Fruit fly (Drosophila melanogaster) whole organism, prepupa: ENCODE results near the gene Ifrd1.

Experiments used
- CG10669 ChIP-seq: fragments of 200-800 bp; sonication (Bioruptor generic); optimal IDR thresholded peaks from 3 replicates; lab custom pipeline; 2018; ENCODE audit warnings: missing biosample characterization, mild to moderate bottlenecking, missing genetic modification characterization, moderate library complexity
- CG11762 ChIP-seq: fragments of 200-800 bp; sonication (Bioruptor generic); optimal IDR thresholded peaks from 3 replicates; lab custom pipeline; 2016; ENCODE audit warnings: missing biosample characterization, missing genetic modification characterization; ENCODE audit not compliant: insufficient read depth
- CG15336 ChIP-seq: fragments of 200-800 bp; sonication (Bioruptor generic); IDR thresholded peaks from 2 replicates; pipeline ENCODE4 v1.3.6; 2022; ENCODE audit warnings: missing biosample characterization, missing genetic modification characterization
- CG1621 ChIP-seq: fragments of 200-800 bp; sonication (Bioruptor generic); optimal IDR thresholded peaks from 3 replicates; lab custom pipeline; 2018; ENCODE audit warnings: missing biosample characterization, mild to moderate bottlenecking, missing genetic modification characterization
- CG16779 ChIP-seq: fragments of 200-800 bp; sonication (Bioruptor generic); optimal IDR thresholded peaks from 3 replicates; lab custom pipeline; 2017; ENCODE audit warnings: missing biosample characterization, mild to moderate bottlenecking, missing genetic modification characterization
- CG3919 ChIP-seq: fragments of 200-800 bp; sonication (Bioruptor generic); optimal IDR thresholded peaks from 3 replicates; lab custom pipeline; 2016; ENCODE audit warnings: missing biosample characterization, missing genetic modification characterization
- CG8319 ChIP-seq: fragments of 200-800 bp; sonication (Bioruptor generic); optimal IDR thresholded peaks from 3 replicates; lab custom pipeline; 2016; ENCODE audit warnings: missing biosample characterization, missing genetic modification characterization
- Eip78C ChIP-seq: fragments of 200-800 bp; sonication (Bioruptor generic); peaks from one replicate; lab custom pipeline; 2016; ENCODE audit warnings: missing biosample characterization, missing genetic modification characterization
- Eip93F ChIP-seq: fragments of 200-800 bp; sonication (Bioruptor generic); optimal IDR thresholded peaks from 2 replicates; lab custom pipeline; 2016; ENCODE audit warnings: missing biosample characterization, mild to moderate bottlenecking, missing genetic modification characterization
- Hr4 ChIP-seq: fragments of 200-800 bp; sonication (Bioruptor generic); optimal IDR thresholded peaks from 3 replicates; lab custom pipeline; 2016; ENCODE audit warnings: missing biosample characterization, missing genetic modification characterization
- Lpt ChIP-seq: fragments of 200-800 bp; sonication (Bioruptor generic); optimal IDR thresholded peaks from 3 replicates; lab custom pipeline; 2016; ENCODE audit warnings: missing biosample characterization, missing genetic modification characterization
- OdsH ChIP-seq: fragments of 200-800 bp; sonication (Bioruptor generic); optimal IDR thresholded peaks from 3 replicates; lab custom pipeline; 2016; ENCODE audit warnings: missing biosample characterization, missing genetic modification characterization
- Smox ChIP-seq: fragments of 200-800 bp; sonication (Bioruptor generic); optimal IDR thresholded peaks from 3 replicates; lab custom pipeline; 2016; ENCODE audit warnings: missing biosample characterization, missing genetic modification characterization
- Sox14 ChIP-seq: fragments of 200-800 bp; sonication (Bioruptor generic); optimal IDR thresholded peaks from 3 replicates; lab custom pipeline; 2016; ENCODE audit warnings: missing biosample characterization, missing genetic modification characterization
- acj6 ChIP-seq: fragments of 200-800 bp; sonication (Bioruptor generic); optimal IDR thresholded peaks from 3 replicates; lab custom pipeline; 2016; ENCODE audit warnings: missing biosample characterization, missing genetic modification characterization
- cyc ChIP-seq: fragments of 200-800 bp; sonication (Bioruptor generic); optimal IDR thresholded peaks from 3 replicates; lab custom pipeline; 2016; ENCODE audit warnings: missing biosample characterization, missing genetic modification characterization
- eg ChIP-seq: fragments of 200-800 bp; sonication (Bioruptor generic); IDR thresholded peaks from 3 replicates; pipeline ENCODE4 v1.3.6; 2022; ENCODE audit warnings: missing biosample characterization, missing genetic modification characterization
- esn ChIP-seq: fragments of 200-800 bp; sonication (Bioruptor generic); optimal IDR thresholded peaks from 2 replicates; lab custom pipeline; 2016; ENCODE audit warnings: missing biosample characterization, mild to moderate bottlenecking, missing genetic modification characterization, moderate library complexity
- fd59A ChIP-seq: fragments of 200-800 bp; sonication (Bioruptor generic); optimal IDR thresholded peaks from 2 replicates; lab custom pipeline; 2017; ENCODE audit warnings: missing biosample characterization, mild to moderate bottlenecking, missing genetic modification characterization, missing genetic modification reagents
- fkh ChIP-seq: fragments of 200-800 bp; sonication (Bioruptor generic); optimal IDR thresholded peaks from 3 replicates; lab custom pipeline; 2017; ENCODE audit warnings: missing biosample characterization, mild to moderate bottlenecking, missing genetic modification characterization, moderate library complexity
- topi ChIP-seq: fragments of 200-800 bp; sonication (Bioruptor generic); optimal IDR thresholded peaks from 3 replicates; lab custom pipeline; 2016; ENCODE audit warnings: missing biosample characterization, missing genetic modification characterization

The Ifrd1 gene

dm6 chr2L:2830341-2830800 lies 43.9 kb downstream of the Ifrd1 start (continued):
- TF ChIP-seq CG11762, result peak; percentile 92
- peak; percentile 38 for TF ChIP-seq fkh (GFP tag; lab: Kevin White, UChicago)
- peak; percentile 84 for TF ChIP-seq Eip93F (GFP tag; lab: Kevin White, UChicago)
- peak; percentile 90 for TF ChIP-seq CG15336 (GFP tag; lab: Robert Waterston, UW)
- peak; percentile 95 for TF ChIP-seq OdsH (GFP tag; lab: Kevin White, UChicago)
- TF ChIP-seq CG16779 (tag; lab: Kevin White, UChicago), result peak; percentile 94
- TF ChIP-seq Smox (GFP tag; lab: Kevin White, UChicago), result peak; percentile 90
- peak; percentile 92 for TF ChIP-seq CG10669

dm6 chr2L:2829637-2830340 lies 44.5 kb downstream of the Ifrd1 start, which contains the start of gene Duox:
Gene Duox, minus strand, starts transcription at chr2L:2830248.
- no peak for TF ChIP-seq Eip93F (GFP tag; lab: Kevin White, UChicago)
- TF ChIP-seq Eip78C (GFP tag; lab: Kevin White, UChicago), result peak; percentile 16
- TF ChIP-seq topi, result no peak

DNA sequence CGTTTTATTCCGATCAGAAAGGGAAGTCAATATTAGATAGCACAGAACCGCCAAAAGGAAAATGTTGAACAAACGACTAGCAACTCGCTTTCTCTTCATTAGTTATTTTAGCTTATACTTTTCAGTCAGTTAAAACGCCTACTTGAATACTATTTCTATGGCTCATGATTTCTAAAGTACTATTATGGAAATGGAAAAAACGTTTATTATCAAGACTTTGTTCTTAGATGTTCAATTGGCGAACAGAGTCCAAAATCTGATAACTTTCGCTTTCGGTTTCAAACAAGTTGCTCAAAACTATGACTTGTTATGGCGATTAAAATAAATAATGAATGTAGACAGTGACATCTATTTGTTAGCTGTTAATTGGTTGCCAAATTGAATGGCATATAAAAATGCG lies 48.9 kb downstream of the Ifrd1 start, which contains the start of gene CG3123:
Gene CG3123, minus strand, starts transcription at position 101 of the 400 bp plus-strand sequence.
- TF ChIP-seq acj6 (no peak), cyc (GFP tag; lab: Kevin White, UChicago) (no peak), Hr4 (no peak), CG1621 (no peak), Lpt (GFP tag; lab: Kevin White, UChicago) (no peak), fd59A (GFP tag; lab: Kevin White, UChicago) (no peak), CG3919 (GFP tag; lab: Kevin White, UChicago) (no peak), eg (GFP tag; lab: Robert Waterston, UW) (no peak), Eip93F (GFP tag; lab: Kevin White, UChicago) (no peak), CG8319 (GFP tag; lab: Kevin White, UChicago) (no peak), Sox14 (GFP tag; lab: Kevin White, UChicago) (no peak), esn (GFP tag; lab: Kevin White, UChicago) (no peak)
